Fruit fly (Drosophila melanogaster): ENCODE data around the gene CG14621.
A peak's percentile ranks its signal among the peaks of the same experiment; 100 is the strongest.

The CG14621 gene

dm6 chrX:22443518-22443917 is 509 bp upstream of the CG14621 start (continued):
- no peak for TF ChIP-seq H15 (GFP tag; IDR thresholded peaks at IDR 0.05)
- no peak for TF ChIP-seq nmo (GFP tag; optimal IDR thresholded peaks at IDR 0.05)
- peak; percentile 26 for TF ChIP-seq stwl (tag; optimal IDR thresholded peaks at IDR 0.05)
- TF ChIP-seq CG10543 (GFP tag; optimal IDR thresholded peaks at IDR 0.05), result peak; percentile 1
- TF ChIP-seq row (GFP tag; IDR thresholded peaks at IDR 0.05), result peak; percentile 38
- TF ChIP-seq Nf-YA (GFP tag; IDR thresholded peaks at IDR 0.05), result no peak
- no peak for TF ChIP-seq Camta (GFP tag; optimal IDR thresholded peaks at IDR 0.05)
- no peak for TF ChIP-seq CG9876 (GFP tag; optimal IDR thresholded peaks at IDR 0.05)
- TF ChIP-seq ab (GFP tag; optimal IDR thresholded peaks at IDR 0.05), result no peak
- no peak for TF ChIP-seq dan (GFP tag; IDR thresholded peaks at IDR 0.05)
- peak; percentile 19; the same call in 1 of the 2 replicates for TF ChIP-seq E2f2 (GFP tag; IDR thresholded peaks at IDR 0.05)
- no peak for TF ChIP-seq aop (GFP tag; IDR thresholded peaks at IDR 0.05)
- no peak for TF ChIP-seq tx (GFP tag; optimal IDR thresholded peaks at IDR 0.05)
- peak; percentile 41; the same call in 2 of the 3 replicates for TF ChIP-seq Opbp (GFP tag; IDR thresholded peaks at IDR 0.05; ENCODE audit: partially characterized antibody)
- no peak for TF ChIP-seq unpg (GFP tag; optimal IDR thresholded peaks at IDR 0.05)
- no peak for TF ChIP-seq wor (GFP tag; IDR thresholded peaks at IDR 0.05)
- TF ChIP-seq CG6854 (GFP tag; optimal IDR thresholded peaks at IDR 0.05), result no peak
- TF ChIP-seq CG13894 (tag; optimal IDR thresholded peaks at IDR 0.05), result no peak

- TF ChIP-seq tin (GFP tag; optimal IDR thresholded peaks at IDR 0.05) (no peak), GATAe (GFP tag; conservative IDR thresholded peaks at IDR 0.05) (no peak; the same call in 1 of the 2 replicates), Fer2 (tag; optimal IDR thresholded peaks at IDR 0.05) (peak; percentile 16), nmo (GFP tag; optimal IDR thresholded peaks at IDR 0.05) (peak; percentile 22), CoRest (tag; optimal IDR thresholded peaks at IDR 0.05) (peak; percentile 3), CG10543 (GFP tag; optimal IDR thresholded peaks at IDR 0.05) (peak; percentile 52), pan (optimal IDR thresholded peaks at IDR 0.05) (no peak), pan (GFP tag; optimal IDR thresholded peaks at IDR 0.05 in 1 of 2, IDR thresholded peaks at IDR 0.05 in 1 of 2) (peak in 1 of 2 experiments; percentile 16), NfI (GFP tag; optimal IDR thresholded peaks at IDR 0.05) (peak; percentile 42), Med (GFP tag) (peak; percentile 87), HHEX (GFP tag; optimal IDR thresholded peaks at IDR 0.05) (peak; percentile 3), bab2 (GFP tag; optimal IDR thresholded peaks at IDR 0.05) (peak; percentile 16), Rfx (GFP tag; IDR thresholded peaks at IDR 0.05) (peak; percentile 62), en (GFP tag; optimal IDR thresholded peaks at IDR 0.05) (no peak), dysf (GFP tag; IDR thresholded peaks at IDR 0.05) (0 out of 3 replicates have a peak, but pooled peaks have one; percentile 18), CG17912 (GFP tag; optimal IDR thresholded peaks at IDR 0.05) (no peak), CG4404 (GFP tag; IDR thresholded peaks at IDR 0.05) (0 out of 2 replicates have a peak, but pooled peaks have one; percentile 34), CG8765 (GFP tag; IDR thresholded peaks at IDR 0.05) (no peak), CG2120 (GFP tag; optimal IDR thresholded peaks at IDR 0.05) (peak; percentile 68), CG14667 (GFP tag; IDR thresholded peaks at IDR 0.05) (no peak), BEAF-32 (GFP tag; optimal IDR thresholded peaks at IDR 0.05) (peak; percentile 25), ems (GFP tag; optimal IDR thresholded peaks at IDR 0.05) (peak; percentile 25), CG12155 (GFP tag; optimal IDR thresholded peaks at IDR 0.05) (peak; percentile 16), Xbp1 (GFP tag; optimal IDR thresholded peaks at IDR 0.05) (peak; percentile 3), ind (GFP tag; optimal IDR thresholded peaks at IDR 0.05) (peak; percentile 41), gro (GFP tag; optimal IDR thresholded peaks at IDR 0.05) (peak; percentile 10), Ptx1 (GFP tag; IDR thresholded peaks at IDR 0.05) (peak; percentile 56), Gug (GFP tag; IDR thresholded peaks at IDR 0.05) (peak; percentile 42; the same call in 2 of the 4 replicates), CG1024 (GFP tag; IDR thresholded peaks at IDR 0.05) (no peak), CG13624 (GFP tag; optimal IDR thresholded peaks at IDR 0.05) (peak; percentile 32), az2 (GFP tag; optimal IDR thresholded peaks at IDR 0.05) (peak; percentile 3), CG8388 (GFP tag; optimal IDR thresholded peaks at IDR 0.05) (no peak), Dbx (GFP tag; IDR thresholded peaks at IDR 0.05) (0 out of 3 replicates have a peak, but pooled peaks have one; percentile 17), CG15514 (GFP tag; optimal IDR thresholded peaks at IDR 0.05) (peak; percentile 35)
These were observed 5.3 kb downstream of the CG14621 start, which contains the start of the genes CG14615 and tilB for dm6 chrX:22449191-22449787. Gene CG14615, minus strand, starts transcription at chrX:22449491. Gene tilB, plus strand, starts transcription at chrX:22449737.
